Fruit fly (Drosophila melanogaster): ENCODE results near the gene HHEX.
A peak's percentile ranks its signal among the peaks of the same experiment; 100 is the strongest.

DNA sequence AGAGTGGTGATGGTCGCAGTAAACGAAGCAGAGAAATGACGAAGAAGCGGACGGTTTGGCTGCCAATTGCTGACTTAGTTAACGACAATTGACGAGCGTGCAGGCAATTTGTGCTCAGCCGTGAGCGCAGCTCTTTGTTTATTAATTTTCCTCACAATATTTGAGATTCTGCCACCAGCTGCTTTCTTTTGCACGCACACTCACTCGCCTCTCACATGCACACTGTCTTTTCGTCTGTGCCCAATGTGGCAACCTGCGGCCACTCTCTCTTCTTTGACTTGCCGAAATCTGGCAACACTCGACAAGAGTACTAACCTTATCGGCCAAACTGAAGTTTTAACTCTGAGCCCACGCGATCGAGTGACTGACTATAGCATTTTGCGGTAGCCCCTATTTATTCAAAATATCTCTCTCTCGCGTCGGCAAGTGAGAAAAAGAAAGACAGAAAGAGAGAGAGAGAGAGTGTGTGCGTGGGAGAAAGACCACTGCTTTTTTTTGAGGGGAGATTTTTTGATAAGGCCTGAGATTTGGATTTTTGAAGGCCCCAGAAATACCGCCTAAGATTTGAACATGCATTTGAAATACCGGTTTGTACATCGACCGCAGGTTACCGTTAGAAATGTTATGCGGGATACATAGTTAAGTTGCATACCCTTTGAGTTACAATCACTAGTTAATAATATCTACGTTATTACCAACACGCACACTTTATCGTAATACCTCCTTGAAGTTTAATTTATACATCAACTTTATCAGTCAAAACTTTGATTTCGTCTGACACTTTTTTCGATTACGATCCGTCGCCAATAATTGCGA is 20.1 kb downstream of the HHEX start, which contains the start of gene Mvl:
- TF ChIP-seq CG8478 (optimal IDR thresholded peaks at IDR 0.05) (no peak), CTCF (optimal IDR thresholded peaks at IDR 0.05) (peak; percentile 5 to 35)

All from S2 (cell line).